Fruit fly (Drosophila melanogaster) whole organism, embryonic: Measurements from ENCODE around the gene PLCXD.

Source experiments
- CG10209 ChIP-seq: fragments of 200-800 bp; sonication (Bioruptor generic); optimal IDR thresholded peaks from 3 replicates; lab custom pipeline; 2017; ENCODE audit warnings: missing biosample characterization, mild to moderate bottlenecking, missing genetic modification characterization, missing genetic modification reagents
- CG1024 ChIP-seq: fragments of 200-800 bp; sonication (Bioruptor generic); IDR thresholded peaks from 2 replicates; pipeline ENCODE4 v1.3.6; 2022; ENCODE audit warnings: missing biosample characterization, missing genetic modification characterization
- CG10979 ChIP-seq: fragments of 200-800 bp; sonication (Bioruptor generic); optimal IDR thresholded peaks from 2 replicates; lab custom pipeline; 2018; ENCODE audit warnings: missing biosample characterization, mild to moderate bottlenecking, missing genetic modification characterization, moderate library complexity
- CG11504 ChIP-seq: fragments of 200-800 bp; sonication (Bioruptor generic); optimal IDR thresholded peaks from 3 replicates; lab custom pipeline; 2019; ENCODE audit warnings: missing biosample characterization, mild to moderate bottlenecking, missing genetic modification characterization, moderate library complexity
- CG15514 ChIP-seq: fragments of 200-800 bp; sonication (Bioruptor generic); optimal IDR thresholded peaks from 3 replicates; lab custom pipeline; 2017; ENCODE audit warnings: missing biosample characterization, missing genetic modification characterization, mild to moderate bottlenecking, moderate library complexity, missing genetic modification reagents
- CG15696 ChIP-seq: fragments of 200-800 bp; sonication (Bioruptor generic); optimal IDR thresholded peaks from 2 replicates; lab custom pipeline; 2019; ENCODE audit warnings: missing biosample characterization, mild to moderate bottlenecking, missing genetic modification characterization, moderate library complexity
- CG1647 ChIP-seq: fragments of 200-800 bp; sonication (Bioruptor generic); optimal IDR thresholded peaks from 3 replicates; lab custom pipeline; 2016; ENCODE audit warnings: missing biosample characterization, missing genetic modification characterization
- CG17359 ChIP-seq: fragments of 200-800 bp; sonication (Bioruptor generic); optimal IDR thresholded peaks from 3 replicates; lab custom pipeline; 2018; ENCODE audit warnings: missing biosample characterization, mild to moderate bottlenecking, missing genetic modification characterization, moderate library complexity
- CG33557 ChIP-seq: fragments of 200-800 bp; sonication (Bioruptor generic); optimal IDR thresholded peaks from 2 replicates; lab custom pipeline; 2019; ENCODE audit warnings: missing biosample characterization, mild to moderate bottlenecking, missing genetic modification characterization, moderate library complexity
- CG4328 ChIP-seq: fragments of 200-800 bp; sonication (Bioruptor generic); optimal IDR thresholded peaks from 3 replicates; lab custom pipeline; 2017; ENCODE audit warnings: missing biosample characterization, missing genetic modification reagents, missing genetic modification characterization
- CG4360 ChIP-seq: fragments of 200-800 bp; sonication (Bioruptor generic); IDR thresholded peaks from 2 replicates; pipeline ENCODE4 v1.3.6; 2022; ENCODE audit warnings: missing biosample characterization, missing genetic modification characterization
- CG4820 ChIP-seq: fragments of 200-800 bp; sonication (Bioruptor generic); optimal IDR thresholded peaks from 3 replicates; lab custom pipeline; 2016; ENCODE audit warnings: missing biosample characterization, missing genetic modification characterization
- CG6683 ChIP-seq: fragments of 200-800 bp; sonication (Bioruptor generic); optimal IDR thresholded peaks from 2 replicates; lab custom pipeline; 2017; ENCODE audit warnings: missing biosample characterization, mild to moderate bottlenecking, missing genetic modification characterization, missing genetic modification reagents
- CG8924 ChIP-seq: fragments of 200-800 bp; optimal IDR thresholded peaks from 3 replicates; lab custom pipeline; 2019; ENCODE audit warnings: missing biosample characterization, mild to moderate bottlenecking, missing genetic modification characterization, moderate library complexity
- CoRest ChIP-seq: fragments of 200-800 bp; sonication (Bioruptor generic); optimal IDR thresholded peaks from 3 replicates; lab custom pipeline; 2018; ENCODE audit warnings: missing biosample characterization, mild to moderate bottlenecking, missing genetic modification characterization, moderate library complexity
- Dek ChIP-seq: fragments of 200-800 bp; sonication (Bioruptor generic); optimal IDR thresholded peaks from 3 replicates; lab custom pipeline; 2019; ENCODE audit warnings: missing biosample characterization, mild to moderate bottlenecking, missing genetic modification characterization, moderate library complexity
- ERR ChIP-seq: fragments of 200-800 bp; sonication (Bioruptor generic); optimal IDR thresholded peaks from 2 replicates; lab custom pipeline; 2016; ENCODE audit warnings: missing biosample characterization, missing genetic modification characterization
- Eip74EF ChIP-seq, 2 experiments: fragments of 200-800 bp in 1 of 2; fragments of >200 bp in 1 of 2; sonication (Bioruptor generic) in 1 of 2; optimal IDR thresholded peaks; 2 replicates each; lab custom pipeline; 2017 to 2019; ENCODE audit warnings: missing biosample characterization in 2 of 2, missing genetic modification characterization in 2 of 2, mild to moderate bottlenecking in 1 of 2, moderate library complexity in 1 of 2
- Hr51 ChIP-seq, 2 experiments: fragments of 200-800 bp; sonication (Bioruptor generic); optimal IDR thresholded peaks; 2 replicates in 1 of 2; 3 replicates in 1 of 2; lab custom pipeline; 2016 to 2018; ENCODE audit warnings: missing biosample characterization in 2 of 2, missing genetic modification characterization in 2 of 2, mild to moderate bottlenecking in 1 of 2, moderate library complexity in 1 of 2
- Hr78 ChIP-seq, 2 experiments: fragments of 200-800 bp in 1 of 2; fragments of >200 bp in 1 of 2; sonication (Bioruptor generic) in 1 of 2; optimal IDR thresholded peaks; 2 replicates each; lab custom pipeline; 2017 to 2019; ENCODE audit warnings: missing biosample characterization in 2 of 2, missing genetic modification characterization in 2 of 2, mild to moderate bottlenecking in 1 of 2, moderate library complexity in 1 of 2
- MTF-1 ChIP-seq: fragments of 200-800 bp; sonication (Bioruptor generic); optimal IDR thresholded peaks from 2 replicates; lab custom pipeline; 2018; ENCODE audit warnings: missing biosample characterization, mild to moderate bottlenecking, missing genetic modification characterization, borderline replicate concordance
- Med ChIP-seq: fragments of 200-800 bp; sonication (Bioruptor generic); peaks from one replicate; lab custom pipeline; 2016; ENCODE audit warnings: missing biosample characterization, missing genetic modification characterization, mild to moderate bottlenecking, inconsistent platforms, moderate library complexity
- NfI ChIP-seq: fragments of 200-800 bp; sonication (Bioruptor generic); optimal IDR thresholded peaks from 3 replicates; lab custom pipeline; 2018; ENCODE audit warnings: missing biosample characterization, mild to moderate bottlenecking, missing genetic modification characterization, moderate library complexity
- Oaz ChIP-seq: fragments of 200-800 bp; sonication (Bioruptor generic); IDR thresholded peaks from 2 replicates; pipeline ENCODE4 v1.3.6; 2022; ENCODE audit warnings: missing biosample characterization, missing genetic modification characterization
- Oli ChIP-seq: fragments of 200-800 bp; sonication (Bioruptor generic); optimal IDR thresholded peaks from 2 replicates; lab custom pipeline; 2018; ENCODE audit warnings: missing biosample characterization, mild to moderate bottlenecking, missing genetic modification characterization, moderate library complexity
- Sox102F ChIP-seq: fragments of 200-800 bp; sonication (Bioruptor generic); optimal IDR thresholded peaks from 2 replicates; lab custom pipeline; 2018; ENCODE audit warnings: missing biosample characterization, mild to moderate bottlenecking, missing genetic modification characterization, moderate library complexity
- abd-A ChIP-seq: fragments of 200-800 bp; sonication (Bioruptor generic); optimal IDR thresholded peaks from 3 replicates; lab custom pipeline; 2019; ENCODE audit warnings: missing biosample characterization, mild to moderate bottlenecking, missing genetic modification characterization, moderate library complexity
- aop ChIP-seq: fragments of 200-800 bp; sonication (Bioruptor generic); IDR thresholded peaks from 2 replicates; pipeline ENCODE4 v1.3.6; 2022; ENCODE audit warnings: missing biosample characterization, missing genetic modification characterization
- ap ChIP-seq: fragments of 200-800 bp; sonication (Bioruptor generic); IDR thresholded peaks from 2 replicates; pipeline ENCODE4 v1.3.6; 2022; ENCODE audit warnings: missing biosample characterization, missing genetic modification characterization
- bcd ChIP-seq: fragments of 200-800 bp; sonication (Bioruptor generic); optimal IDR thresholded peaks from 2 replicates; lab custom pipeline; 2017; ENCODE audit warnings: missing biosample characterization, mild to moderate bottlenecking, missing genetic modification characterization
- ci ChIP-seq: fragments of 200-800 bp; sonication (Bioruptor generic); IDR thresholded peaks from 3 replicates; pipeline ENCODE4 v1.3.6; 2022; ENCODE audit warnings: missing biosample characterization, missing genetic modification characterization
- da ChIP-seq: fragments of 200-800 bp; sonication (Bioruptor generic); optimal IDR thresholded peaks from 2 replicates; lab custom pipeline; 2016; ENCODE audit warnings: missing biosample characterization, missing genetic modification characterization
- grn ChIP-seq: fragments of 200-800 bp; sonication (Bioruptor generic); optimal IDR thresholded peaks from 3 replicates; lab custom pipeline; 2017; ENCODE audit warnings: missing biosample characterization, missing genetic modification characterization
- hb ChIP-seq: fragments of 200-800 bp; sonication (Bioruptor generic); IDR thresholded peaks from 3 replicates; pipeline ENCODE4 v1.3.6; 2022; ENCODE audit warnings: missing biosample characterization, missing genetic modification characterization; ENCODE audit not compliant: partially characterized antibody
- lab ChIP-seq: fragments of 200-800 bp; sonication (Bioruptor generic); optimal IDR thresholded peaks from 3 replicates; lab custom pipeline; 2017; ENCODE audit warnings: missing biosample characterization, missing genetic modification characterization, mild to moderate bottlenecking, moderate library complexity, missing genetic modification reagents
- nau ChIP-seq: fragments of 200-800 bp; sonication (Bioruptor generic); optimal IDR thresholded peaks from 3 replicates; lab custom pipeline; 2017; ENCODE audit warnings: missing biosample characterization, mild to moderate bottlenecking, missing genetic modification characterization, missing genetic modification reagents
- nmo ChIP-seq: fragments of 200-800 bp; sonication (Bioruptor generic); optimal IDR thresholded peaks from 2 replicates; lab custom pipeline; 2018; ENCODE audit warnings: missing biosample characterization, mild to moderate bottlenecking, missing genetic modification characterization, moderate library complexity
- onecut ChIP-seq: fragments of 200-800 bp; sonication (Bioruptor generic); IDR thresholded peaks from 2 replicates; pipeline ENCODE4 v1.3.6; 2022; ENCODE audit warnings: missing biosample characterization, missing genetic modification characterization
- p53 ChIP-seq: fragments of 200-800 bp; sonication (Bioruptor generic); optimal IDR thresholded peaks from 2 replicates; lab custom pipeline; 2016; ENCODE audit warnings: missing biosample characterization, missing genetic modification characterization
- pzg ChIP-seq: fragments of 200-800 bp; sonication (Bioruptor generic); optimal IDR thresholded peaks from 3 replicates; lab custom pipeline; 2018; ENCODE audit warnings: missing biosample characterization, mild to moderate bottlenecking, missing genetic modification characterization, moderate library complexity
- scrt ChIP-seq: fragments of 200-800 bp; sonication (Bioruptor generic); optimal IDR thresholded peaks from 2 replicates; lab custom pipeline; 2018; ENCODE audit warnings: missing biosample characterization, mild to moderate bottlenecking, missing genetic modification characterization, moderate library complexity
- sd ChIP-seq: fragments of 200-800 bp; sonication (Bioruptor generic); optimal IDR thresholded peaks from 3 replicates; lab custom pipeline; 2018; ENCODE audit warnings: missing biosample characterization, mild to moderate bottlenecking, missing genetic modification characterization, moderate library complexity
- sens ChIP-seq: fragments of 200-800 bp; sonication (Bioruptor generic); peaks from one replicate; lab custom pipeline; 2016; ENCODE audit warnings: missing biosample characterization, missing genetic modification characterization
- shn ChIP-seq: fragments of 200-800 bp; sonication (Bioruptor generic); optimal IDR thresholded peaks from 3 replicates; lab custom pipeline; 2016; ENCODE audit warnings: missing biosample characterization, missing genetic modification characterization
- tll ChIP-seq, 2 experiments: fragments of 200-800 bp in 1 of 2; fragments of >200 bp in 1 of 2; sonication (Bioruptor generic) in 1 of 2; optimal IDR thresholded peaks; 2 replicates each; lab custom pipeline; 2017 to 2019; ENCODE audit warnings: missing biosample characterization in 2 of 2, missing genetic modification characterization in 2 of 2, mild to moderate bottlenecking in 1 of 2, moderate library complexity in 1 of 2
- zfh2 ChIP-seq: fragments of 200-800 bp; sonication (Bioruptor generic); optimal IDR thresholded peaks from 2 replicates; lab custom pipeline; 2016; ENCODE audit warnings: missing biosample characterization, missing genetic modification characterization

Gene PLCXD

dm6 chr2L:12002922-12003791 lies 46.1 kb upstream of the PLCXD start (continued):
- TF ChIP-seq Hr78 (GFP tag; optimal IDR thresholded peaks at IDR 0.05; lab: Kevin White, UChicago) (peak in 1 of 2 experiments; percentile 91), CG15696 (tag; lab: Kevin White, UChicago) (peak; percentile 30), CG11504 (tag; lab: Kevin White, UChicago) (peak; percentile 33), CG33557 (GFP tag; lab: Kevin White, UChicago) (peak; percentile 0), ap (GFP tag; lab: Robert Waterston, UW) (no peak), CG10979 (tag; lab: Kevin White, UChicago) (peak; percentile 21), p53 (peak; percentile 68), ci (GFP tag; lab: Robert Waterston, UW) (no peak), aop (GFP tag; lab: Robert Waterston, UW) (no peak), MTF-1 (GFP tag; lab: Kevin White, UChicago) (peak; percentile 44), scrt (no peak), CG1024 (GFP tag; lab: Robert Waterston, UW) (no peak), CG4360 (no peak), onecut (GFP tag; lab: Robert Waterston, UW) (peak; percentile 15; the same call in 1 of the 2 replicates), grn (GFP tag; lab: Kevin White, UChicago) (peak; percentile 89), Hr51 (GFP tag; optimal IDR thresholded peaks at IDR 0.05; lab: Kevin White, UChicago) (peak in 1 of 2 experiments; percentile 51), Sox102F (peak; percentile 14), da (GFP tag; lab: Kevin White, UChicago) (peak; percentile 64), sd (tag; lab: Kevin White, UChicago) (no peak), abd-A (tag; lab: Kevin White, UChicago) (peak; percentile 100), CG8924 (peak; percentile 8), nmo (GFP tag; lab: Kevin White, UChicago) (peak; percentile 36), CG6683 (GFP tag; lab: Kevin White, UChicago) (no peak), Eip74EF (GFP tag; optimal IDR thresholded peaks at IDR 0.05; lab: Kevin White, UChicago) (peak in 1 of 2 experiments; percentile 78), NfI (peak; percentile 59), CG1647 (peak; percentile 21), CG15514 (peak; percentile 93), Dek (peak; percentile 43), nau (GFP tag; lab: Kevin White, UChicago) (peak; percentile 30), CG4820 (GFP tag; lab: Kevin White, UChicago) (peak; percentile 13), CG17359 (tag; lab: Kevin White, UChicago) (peak; percentile 19), Oaz (GFP tag; lab: Robert Waterston, UW) (no peak), pzg (GFP tag; lab: Kevin White, UChicago) (peak; percentile 25), shn (GFP tag; lab: Kevin White, UChicago) (no peak), CG4328 (GFP tag; lab: Kevin White, UChicago) (peak; percentile 22), Oli (tag; lab: Kevin White, UChicago) (peak; percentile 38), CoRest (tag; lab: Kevin White, UChicago) (peak; percentile 37), hb (GFP tag; lab: Robert Waterston, UW) (no peak), sens (GFP tag; lab: Kevin White, UChicago) (peak; percentile 45), Med (GFP tag; lab: Kevin White, UChicago) (peak; percentile 90), lab (GFP tag; lab: Kevin White, UChicago) (peak; percentile 40), zfh2 (GFP tag; lab: Kevin White, UChicago) (no peak), ERR (GFP tag; lab: Kevin White, UChicago) (peak; percentile 37), CG10209 (GFP tag; lab: Kevin White, UChicago) (peak; percentile 39), bcd (GFP tag; lab: Kevin White, UChicago) (peak; percentile 27), tll (GFP tag; optimal IDR thresholded peaks at IDR 0.05; lab: Kevin White, UChicago) (peak in 1 of 2 experiments; percentile 54)
